Worm (Caenorhabditis elegans) whole organism, L1 larva: Measurements from ENCODE around the gene pap-2.

ENCODE experiments used
- F16B12.6 ChIP-seq: fragments of 150-350 bp; optimal IDR thresholded peaks from 2 replicates; lab custom pipeline; 2014; ENCODE audit warnings: missing biosample characterization, missing genetic modification characterization
- Y116A8C.19 ChIP-seq: sonication (generic microtip); optimal IDR thresholded peaks from 2 replicates; lab custom pipeline; 2016; ENCODE audit warnings: missing compliant biosample characterization, missing genetic modification characterization, borderline replicate concordance
- alr-1 ChIP-seq: fragments of 200-800 bp; sonication (Bioruptor generic); optimal IDR thresholded peaks from 2 replicates; lab custom pipeline; 2018; ENCODE audit warnings: borderline replicate concordance, mild to moderate bottlenecking, missing genetic modification characterization, missing compliant biosample characterization
- aly-2 ChIP-seq: fragments of 150-350 bp; optimal IDR thresholded peaks from 2 replicates; lab custom pipeline; 2014; ENCODE audit warnings: missing biosample characterization, missing genetic modification characterization
- ama-1 ChIP-seq: fragments of 150-350 bp; optimal IDR thresholded peaks from 2 replicates; lab custom pipeline; 2014
- blmp-1 ChIP-seq: fragments of 150-350 bp; optimal IDR thresholded peaks from 2 replicates; lab custom pipeline; 2014; ENCODE audit warnings: missing biosample characterization, missing genetic modification characterization
- ceh-63 ChIP-seq: fragments of 200-800 bp; sonication (Bioruptor generic); optimal IDR thresholded peaks from 2 replicates; lab custom pipeline; 2018; ENCODE audit warnings: mild to moderate bottlenecking, missing genetic modification characterization, missing compliant biosample characterization
- ceh-88 ChIP-seq: fragments of 200-800 bp; sonication (Bioruptor generic); IDR thresholded peaks from 2 replicates; pipeline ENCODE4 v1.3.6; 2022; ENCODE audit warnings: missing genetic modification characterization, missing compliant biosample characterization
- ceh-90 ChIP-seq: sonication (generic microtip); optimal IDR thresholded peaks from 2 replicates; lab custom pipeline; 2016; ENCODE audit warnings: missing genetic modification characterization, missing compliant biosample characterization
- ces-1 ChIP-seq: fragments of 150-350 bp; optimal IDR thresholded peaks from 2 replicates; lab custom pipeline; 2014; ENCODE audit warnings: missing biosample characterization, missing genetic modification reagents, missing genetic modification characterization
- dpl-1 ChIP-seq, 3 experiments: fragments of 150-350 bp in 2 of 3; sonication (generic microtip) in 1 of 3; optimal IDR thresholded peaks; 2 replicates each; lab custom pipeline; 2014 to 2017; ENCODE audit warnings: missing biosample characterization in 3 of 3, missing genetic modification characterization in 3 of 3, missing genetic modification reagents in 3 of 3
- dsc-1 ChIP-seq: sonication (generic microtip); optimal IDR thresholded peaks from 2 replicates; lab custom pipeline; 2016; ENCODE audit warnings: mild to moderate bottlenecking, missing genetic modification characterization, missing compliant biosample characterization
- efl-3 ChIP-seq: fragments of 200-800 bp; sonication (Bioruptor generic); optimal IDR thresholded peaks from 2 replicates; lab custom pipeline; 2018; ENCODE audit warnings: mild to moderate bottlenecking, missing genetic modification characterization, missing compliant biosample characterization
- egl-27 ChIP-seq, 2 experiments: fragments of 150-350 bp in 1 of 2; sonication (generic microtip); optimal IDR thresholded peaks; 3 replicates each; lab custom pipeline; 2017 to 2018; ENCODE audit warnings: missing biosample characterization in 2 of 2, missing genetic modification characterization in 2 of 2, missing genetic modification reagents in 2 of 2
- elt-2 ChIP-seq: sonication (generic microtip); optimal IDR thresholded peaks from 2 replicates; lab custom pipeline; 2016; ENCODE audit warnings: missing genetic modification characterization, mild to moderate bottlenecking, inconsistent platforms, missing compliant biosample characterization, missing genetic modification reagents
- fkh-10 ChIP-seq: sonication (generic microtip); optimal IDR thresholded peaks from 2 replicates; lab custom pipeline; 2017; ENCODE audit warnings: missing biosample characterization, missing genetic modification reagents, missing genetic modification characterization
- fkh-4 ChIP-seq: sonication (generic microtip); optimal IDR thresholded peaks from 2 replicates; lab custom pipeline; 2016; ENCODE audit warnings: missing compliant biosample characterization, missing genetic modification characterization, borderline replicate concordance
- fkh-8 ChIP-seq: sonication (generic microtip); optimal IDR thresholded peaks from 2 replicates; lab custom pipeline; 2016; ENCODE audit warnings: mild to moderate bottlenecking, missing genetic modification characterization, missing compliant biosample characterization
- fos-1 ChIP-seq: fragments of 150-350 bp; optimal IDR thresholded peaks from 2 replicates; lab custom pipeline; 2014; ENCODE audit warnings: missing biosample characterization, missing genetic modification characterization
- grh-1 ChIP-seq: fragments of 200-800 bp; sonication (Bioruptor generic); IDR thresholded peaks from 2 replicates; pipeline ENCODE4 v1.3.6; 2022; ENCODE audit warnings: missing genetic modification reagents, missing genetic modification characterization, missing compliant biosample characterization
- hlh-4 ChIP-seq: sonication (generic microtip); optimal IDR thresholded peaks from 2 replicates; lab custom pipeline; 2016; ENCODE audit warnings: mild to moderate bottlenecking, missing genetic modification characterization, missing compliant biosample characterization
- hpl-2 ChIP-seq: fragments of 150-350 bp; optimal IDR thresholded peaks from 2 replicates; lab custom pipeline; 2014; ENCODE audit warnings: missing biosample characterization, missing genetic modification reagents, missing genetic modification characterization
- irx-1 ChIP-seq: sonication (generic microtip); optimal IDR thresholded peaks from 2 replicates; lab custom pipeline; 2016; ENCODE audit warnings: missing genetic modification characterization, missing compliant biosample characterization
- lin-13 ChIP-seq: fragments of 150-350 bp; optimal IDR thresholded peaks from 2 replicates; lab custom pipeline; 2014; ENCODE audit warnings: missing biosample characterization, missing genetic modification reagents, missing genetic modification characterization
- lin-14 ChIP-seq: fragments of 200-800 bp; sonication (Bioruptor generic); optimal IDR thresholded peaks from 2 replicates; lab custom pipeline; 2018; ENCODE audit warnings: mild to moderate bottlenecking, missing genetic modification characterization, moderate library complexity, missing compliant biosample characterization
- lin-15B ChIP-seq: fragments of 150-350 bp; sonication (generic microtip); optimal IDR thresholded peaks from 3 replicates; lab custom pipeline; 2014; ENCODE audit warnings: missing biosample characterization, missing genetic modification characterization
- lin-35 ChIP-seq, 2 experiments: fragments of 150-350 bp; optimal IDR thresholded peaks; 2 replicates each; lab custom pipeline; 2014; ENCODE audit warnings: missing biosample characterization in 2 of 2, missing genetic modification characterization in 2 of 2, missing genetic modification reagents in 2 of 2
- lin-39 ChIP-seq: fragments of 150-350 bp; optimal IDR thresholded peaks from 2 replicates; lab custom pipeline; 2014; ENCODE audit warnings: missing biosample characterization, missing genetic modification reagents, missing genetic modification characterization
- lsy-2 ChIP-seq, 2 experiments: fragments of 150-350 bp; optimal IDR thresholded peaks; 2 replicates each; lab custom pipeline; 2014; ENCODE audit warnings: missing biosample characterization in 2 of 2, missing genetic modification characterization in 2 of 2
- mab-9 ChIP-seq: fragments of 200-800 bp; sonication (Bioruptor generic); IDR thresholded peaks from 2 replicates; pipeline ENCODE4 v1.3.6; 2022; ENCODE audit warnings: missing genetic modification reagents, missing genetic modification characterization, missing compliant biosample characterization
- mdl-1 ChIP-seq, 2 experiments: fragments of 150-350 bp; optimal IDR thresholded peaks; 2 replicates each; lab custom pipeline; 2014 to 2017; ENCODE audit warnings: missing biosample characterization in 2 of 2, missing genetic modification characterization in 2 of 2, inconsistent platforms in 1 of 2
- mef-2 ChIP-seq: fragments of 150-350 bp; optimal IDR thresholded peaks from 2 replicates; lab custom pipeline; 2014; ENCODE audit warnings: missing biosample characterization, missing genetic modification characterization
- nhr-11 ChIP-seq: fragments of 150-350 bp; optimal IDR thresholded peaks from 2 replicates; lab custom pipeline; 2014; ENCODE audit warnings: missing biosample characterization, missing genetic modification characterization
- nhr-19 ChIP-seq: fragments of 200-800 bp; sonication (Bioruptor generic); conservative IDR thresholded peaks from 2 replicates; pipeline ENCODE4 v1.3.6; 2022; ENCODE audit warnings: missing genetic modification characterization, missing compliant biosample characterization
- nhr-20 ChIP-seq: sonication (generic microtip); optimal IDR thresholded peaks from 2 replicates; lab custom pipeline; 2016; ENCODE audit warnings: mild to moderate bottlenecking, missing genetic modification characterization, missing compliant biosample characterization
- nhr-237 ChIP-seq: fragments of 150-350 bp; optimal IDR thresholded peaks from 2 replicates; lab custom pipeline; 2014; ENCODE audit warnings: missing biosample characterization, missing genetic modification characterization
- nhr-28 ChIP-seq: fragments of 150-350 bp; optimal IDR thresholded peaks from 2 replicates; lab custom pipeline; 2014; ENCODE audit warnings: missing biosample characterization, missing genetic modification characterization
- nhr-47 ChIP-seq: sonication (generic microtip); optimal IDR thresholded peaks from 2 replicates; lab custom pipeline; 2016; ENCODE audit warnings: mild to moderate bottlenecking, missing genetic modification characterization, moderate library complexity, missing compliant biosample characterization
- nhr-71 ChIP-seq: sonication (generic microtip); optimal IDR thresholded peaks from 2 replicates; lab custom pipeline; 2016; ENCODE audit warnings: mild to moderate bottlenecking, missing genetic modification characterization, moderate library complexity, missing compliant biosample characterization
- nhr-84 ChIP-seq: sonication (generic microtip); optimal IDR thresholded peaks from 2 replicates; lab custom pipeline; 2017; ENCODE audit warnings: missing biosample characterization, missing genetic modification characterization
- nhr-85 ChIP-seq: sonication (generic microtip); peaks from one replicate; lab custom pipeline; 2016; ENCODE audit warnings: missing genetic modification characterization, inconsistent platforms, missing compliant biosample characterization
- pqm-1 ChIP-seq: sonication (generic microtip); optimal IDR thresholded peaks from 3 replicates; lab custom pipeline; 2017; ENCODE audit warnings: missing biosample characterization, missing genetic modification characterization
- skn-1 ChIP-seq: fragments of 150-350 bp; optimal IDR thresholded peaks from 2 replicates; lab custom pipeline; 2014; ENCODE audit warnings: missing biosample characterization, missing genetic modification characterization
- snu-23 ChIP-seq: sonication (generic microtip); optimal IDR thresholded peaks from 2 replicates; lab custom pipeline; 2016; ENCODE audit warnings: missing genetic modification characterization, missing compliant biosample characterization
- swsn-7 ChIP-seq: sonication (generic microtip); optimal IDR thresholded peaks from 2 replicates; lab custom pipeline; 2016; ENCODE audit warnings: missing genetic modification characterization, missing compliant biosample characterization
- unc-130 ChIP-seq: fragments of 150-350 bp; optimal IDR thresholded peaks from 2 replicates; lab custom pipeline; 2017; ENCODE audit warnings: missing biosample characterization, missing genetic modification characterization, inconsistent platforms
- unc-62 ChIP-seq: fragments of 150-350 bp; optimal IDR thresholded peaks from 2 replicates; lab custom pipeline; 2014; ENCODE audit warnings: missing biosample characterization, missing genetic modification reagents, missing genetic modification characterization
- unc-86 ChIP-seq: sonication (generic microtip); optimal IDR thresholded peaks from 2 replicates; lab custom pipeline; 2016; ENCODE audit warnings: missing genetic modification characterization, missing compliant biosample characterization
- unc-98 ChIP-seq: fragments of 200-800 bp; sonication (Bioruptor generic); IDR thresholded peaks from 2 replicates; pipeline ENCODE4 v1.3.6; 2022; ENCODE audit warnings: missing genetic modification characterization, missing compliant biosample characterization
- vab-15 ChIP-seq: sonication (generic microtip); optimal IDR thresholded peaks from 2 replicates; lab custom pipeline; 2017; ENCODE audit warnings: missing genotype, mild to moderate bottlenecking, missing genetic modification characterization, missing compliant biosample characterization
- xbp-1 ChIP-seq: sonication (generic microtip); optimal IDR thresholded peaks from 2 replicates; lab custom pipeline; 2016; ENCODE audit warnings: missing genetic modification characterization, missing compliant biosample characterization
- zag-1 ChIP-seq: fragments of 150-350 bp; optimal IDR thresholded peaks from 2 replicates; lab custom pipeline; 2014; ENCODE audit warnings: missing biosample characterization, missing genetic modification characterization
- zip-4 ChIP-seq: fragments of 200-800 bp; sonication (Bioruptor generic); optimal IDR thresholded peaks from 2 replicates; lab custom pipeline; 2018; ENCODE audit warnings: mild to moderate bottlenecking, missing genetic modification characterization, moderate library complexity, missing compliant biosample characterization

Gene pap-2

ce11 chrII:9603419-9603818 is 5.8 kb downstream of the pap-2 start (continued):
- peak; percentile 95 to 100 for TF ChIP-seq mdl-1 (tag; optimal IDR thresholded peaks at IDR 0.05; lab: Kevin White, UChicago)
- peak; percentile 69 for TF ChIP-seq fkh-10 (GFP tag; lab: Kevin White, UChicago)
- peak; percentile 84 for TF ChIP-seq elt-2
- TF ChIP-seq ceh-90 (tag; lab: Kevin White, UChicago) = no peak
- peak; percentile 81 for TF ChIP-seq lin-39
- peak; percentile 99 for TF ChIP-seq lin-14 (GFP tag; lab: Kevin White, UChicago)
- peak; percentile 94 for TF ChIP-seq skn-1 (tag; lab: Kevin White, UChicago)
- no peak for TF ChIP-seq alr-1 (tag; lab: Kevin White, UChicago)
- TF ChIP-seq nhr-84 = no peak
- peak; percentile 93 for TF ChIP-seq irx-1 (tag; lab: Kevin White, UChicago)
- TF ChIP-seq nhr-19 (GFP tag; lab: Robert Waterston, UW) = peak; percentile 99
- TF ChIP-seq efl-3 (GFP tag; lab: Kevin White, UChicago) = no peak
- TF ChIP-seq zip-4 (GFP tag; lab: Kevin White, UChicago) = peak; percentile 74
- TF ChIP-seq ama-1 (lab: Kevin White, UChicago) = peak; percentile 75
- peak; percentile 100 for TF ChIP-seq nhr-85 (tag; lab: Kevin White, UChicago)
- TF ChIP-seq swsn-7 (tag; lab: Kevin White, UChicago) = peak; percentile 94
- TF ChIP-seq unc-62 (GFP tag; lab: Kevin White, UChicago) = no peak
- no peak for TF ChIP-seq Y116A8C.19 (tag; lab: Kevin White, UChicago)
- TF ChIP-seq blmp-1 (tag; lab: Kevin White, UChicago) = peak; percentile 99
- no peak for TF ChIP-seq ces-1
- TF ChIP-seq F16B12.6 = peak; percentile 51
- peak; percentile 99 for TF ChIP-seq snu-23
- peak; percentile 71 for TF ChIP-seq mab-9
- TF ChIP-seq mef-2 (tag; lab: Kevin White, UChicago) = peak; percentile 74
- TF ChIP-seq pqm-1 = no peak
- peak; percentile 99 for TF ChIP-seq nhr-11 (tag; lab: Kevin White, UChicago)
- peak; percentile 99 for TF ChIP-seq nhr-71 (tag; lab: Kevin White, UChicago)
- TF ChIP-seq unc-86 (tag; lab: Kevin White, UChicago) = peak; percentile 76
- peak; percentile 92 for TF ChIP-seq fos-1 (tag; lab: Kevin White, UChicago)
- peak; percentile 82 for TF ChIP-seq unc-130
- peak; percentile 71 for TF ChIP-seq hpl-2 (GFP tag; lab: Kevin White, UChicago)
- TF ChIP-seq grh-1 (GFP tag; lab: Robert Waterston, UW) = peak; percentile 85
- peak; percentile 69 for TF ChIP-seq zag-1

- TF ChIP-seq nhr-84 = no peak
- TF ChIP-seq snu-23 = peak; percentile 25
- TF ChIP-seq mdl-1 (tag; optimal IDR thresholded peaks at IDR 0.05; lab: Kevin White, UChicago) = no peak
- no peak for TF ChIP-seq vab-15 (tag; lab: Kevin White, UChicago)
- TF ChIP-seq unc-98 (GFP tag; lab: Robert Waterston, UW) = no peak
- no peak for TF ChIP-seq fkh-4 (tag; lab: Kevin White, UChicago)
- TF ChIP-seq hlh-4 (tag; lab: Kevin White, UChicago) = no peak
- no peak for TF ChIP-seq nhr-237
- no peak for TF ChIP-seq lin-15B (tag; lab: Kevin White, UChicago)
- no peak for TF ChIP-seq ceh-88 (GFP tag; lab: Robert Waterston, UW)
- no peak for TF ChIP-seq lsy-2 (tag; optimal IDR thresholded peaks at IDR 0.05; lab: Kevin White, UChicago)
- no peak for TF ChIP-seq fkh-8
- no peak for TF ChIP-seq skn-1 (tag; lab: Kevin White, UChicago)
- TF ChIP-seq nhr-20 = peak; percentile 55
- TF ChIP-seq nhr-28 (tag; lab: Kevin White, UChicago) = no peak
- peak; percentile 45 for TF ChIP-seq nhr-71 (tag; lab: Kevin White, UChicago)
- TF ChIP-seq aly-2 (tag; lab: Kevin White, UChicago) = no peak
- TF ChIP-seq egl-27 (tag; optimal IDR thresholded peaks at IDR 0.05; lab: Kevin White, UChicago) = no peak
- no peak for TF ChIP-seq lin-13 (GFP tag; lab: Kevin White, UChicago)
- no peak for TF ChIP-seq ceh-63 (GFP tag; lab: Kevin White, UChicago)
- no peak for TF ChIP-seq xbp-1 (tag; lab: Kevin White, UChicago)
- no peak for TF ChIP-seq nhr-11 (tag; lab: Kevin White, UChicago)
- TF ChIP-seq F16B12.6 = no peak
- TF ChIP-seq lin-35 (GFP tag; optimal IDR thresholded peaks at IDR 0.05; lab: Kevin White, UChicago) = no peak
- TF ChIP-seq ama-1 (lab: Kevin White, UChicago) = no peak
- TF ChIP-seq pqm-1 = no peak
- no peak for TF ChIP-seq dpl-1 (GFP tag; optimal IDR thresholded peaks at IDR 0.05; lab: Kevin White, UChicago)
- TF ChIP-seq fkh-10 (GFP tag; lab: Kevin White, UChicago) = no peak
- no peak for TF ChIP-seq dsc-1
- TF ChIP-seq nhr-47 (tag; lab: Kevin White, UChicago) = no peak
These were observed 6.6 kb downstream of the pap-2 start for ce11 chrII:9602566-9602965.
